Fruit fly (Drosophila melanogaster): ENCODE measurements around the gene CadN.

Gene CadN

DNA sequence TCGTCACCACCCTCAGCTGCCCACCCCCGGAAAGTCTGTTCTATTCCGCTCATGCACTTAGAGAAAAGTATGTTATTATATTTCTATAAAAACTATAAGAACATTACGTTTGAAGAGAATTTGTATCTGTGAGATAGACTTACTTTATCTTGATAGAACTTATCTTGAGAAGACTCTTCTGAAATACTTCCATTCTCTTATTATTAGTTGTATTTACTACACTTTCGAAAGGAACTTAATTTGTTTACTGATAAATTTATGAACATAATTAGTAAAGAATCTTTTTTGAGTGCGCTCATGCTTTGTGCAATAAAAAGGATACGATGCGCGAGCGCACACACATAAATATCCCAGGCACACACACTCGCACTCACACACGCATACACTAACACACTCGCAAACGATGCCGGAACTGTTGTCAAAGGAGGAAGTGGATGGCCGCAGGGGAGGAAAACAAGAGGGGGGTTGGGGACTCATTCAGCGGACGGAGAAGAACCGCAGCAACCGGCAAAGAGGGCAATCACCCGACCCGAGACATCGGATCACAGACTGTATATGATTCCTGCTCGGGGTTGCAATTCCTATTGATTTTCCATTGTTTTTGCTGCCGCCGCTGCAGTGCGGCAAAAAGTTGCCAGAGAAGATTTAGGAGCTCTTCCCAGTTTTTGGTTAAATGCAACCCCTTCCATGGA lies 30.9 kb downstream of the CadN start (continued):
- no peak for TF ChIP-seq vri (GFP tag; optimal IDR thresholded peaks at IDR 0.05)
- peak; percentile 59 for TF ChIP-seq CG10631 (GFP tag; optimal IDR thresholded peaks at IDR 0.05)
- TF ChIP-seq net (GFP tag; optimal IDR thresholded peaks at IDR 0.05): peak; percentile 54
- no peak for TF ChIP-seq Eip93F (GFP tag; optimal IDR thresholded peaks at IDR 0.05)
- TF ChIP-seq CG7368 (GFP tag; optimal IDR thresholded peaks at IDR 0.05): no peak
- no peak for TF ChIP-seq fd85E (GFP tag; optimal IDR thresholded peaks at IDR 0.05)
- TF ChIP-seq Hr4 (GFP tag; optimal IDR thresholded peaks at IDR 0.05): peak; percentile 48
- TF ChIP-seq ss (GFP tag; optimal IDR thresholded peaks at IDR 0.05): peak; percentile 27 to 67
- peak; percentile 46 for TF ChIP-seq CG32006 (GFP tag; optimal IDR thresholded peaks at IDR 0.05)
- TF ChIP-seq CG8632 (GFP tag; optimal IDR thresholded peaks at IDR 0.05): peak; percentile 41
- peak; percentile 51 for TF ChIP-seq Smox (GFP tag; optimal IDR thresholded peaks at IDR 0.05)
- TF ChIP-seq fkh (GFP tag; optimal IDR thresholded peaks at IDR 0.05): no peak
- TF ChIP-seq CG6808 (GFP tag; optimal IDR thresholded peaks at IDR 0.05): peak; percentile 49
- peak; percentile 53 for TF ChIP-seq Eip75B (GFP tag; optimal IDR thresholded peaks at IDR 0.05)
- TF ChIP-seq Eip78C (GFP tag): peak; percentile 89
- TF ChIP-seq salr (GFP tag; optimal IDR thresholded peaks at IDR 0.05): peak in 1 of 2 experiments; percentile 69
- no peak for TF ChIP-seq CG11294 (GFP tag; IDR thresholded peaks at IDR 0.05)
- peak; percentile 65 for TF ChIP-seq Ets96B (tag; optimal IDR thresholded peaks at IDR 0.05)
- peak; percentile 39 for TF ChIP-seq acj6 (GFP tag; optimal IDR thresholded peaks at IDR 0.05)
- peak; percentile 38 for TF ChIP-seq lz (GFP tag; optimal IDR thresholded peaks at IDR 0.05)
- peak; percentile 21 for TF ChIP-seq fd59A (GFP tag; optimal IDR thresholded peaks at IDR 0.05)

DNA sequence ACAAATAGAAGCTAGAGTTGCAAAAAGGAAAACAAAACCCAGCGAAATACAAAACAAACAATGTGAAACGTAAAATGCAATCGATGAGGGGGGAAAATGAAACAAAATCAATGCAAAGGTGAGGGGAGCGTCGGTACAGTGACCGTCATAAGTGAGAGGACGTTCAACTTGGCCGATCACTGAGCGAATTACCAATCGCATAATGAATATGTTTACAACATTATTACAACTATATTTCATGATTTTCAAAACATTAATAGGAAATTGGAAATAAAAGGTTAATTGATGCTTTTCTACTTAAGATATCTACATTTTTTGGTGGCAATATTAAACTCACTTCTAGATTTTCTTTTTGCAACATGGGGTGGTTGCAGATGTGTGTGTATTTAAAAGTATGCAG lies 32.7 kb downstream of the CadN start:
- TF ChIP-seq Hr4 (GFP tag; optimal IDR thresholded peaks at IDR 0.05) (no peak), Lpt (GFP tag; optimal IDR thresholded peaks at IDR 0.05) (peak; percentile 40), CG3919 (GFP tag; optimal IDR thresholded peaks at IDR 0.05) (no peak), CG6808 (GFP tag; optimal IDR thresholded peaks at IDR 0.05) (peak; percentile 47), CG3032 (tag; optimal IDR thresholded peaks at IDR 0.05) (peak; percentile 51), Sox15 (GFP tag; optimal IDR thresholded peaks at IDR 0.05) (no peak), Met (GFP tag; optimal IDR thresholded peaks at IDR 0.05) (peak; percentile 47), OdsH (GFP tag; optimal IDR thresholded peaks at IDR 0.05) (peak; percentile 10), svp (GFP tag) (peak; percentile 30), CG6276 (GFP tag; optimal IDR thresholded peaks at IDR 0.05) (peak; percentile 12), CG31627 (GFP tag; optimal IDR thresholded peaks at IDR 0.05) (no peak), fd85E (GFP tag; optimal IDR thresholded peaks at IDR 0.05) (no peak), vri (GFP tag; optimal IDR thresholded peaks at IDR 0.05) (no peak), CG7368 (GFP tag; optimal IDR thresholded peaks at IDR 0.05) (peak; percentile 32), lz (GFP tag; optimal IDR thresholded peaks at IDR 0.05) (peak; percentile 11), esn (GFP tag; optimal IDR thresholded peaks at IDR 0.05) (peak; percentile 49), ss (GFP tag; optimal IDR thresholded peaks at IDR 0.05) (peak in 1 of 2 experiments; percentile 31), spab (GFP tag; optimal IDR thresholded peaks at IDR 0.05) (peak; percentile 48), Hr39 (GFP tag; optimal IDR thresholded peaks at IDR 0.05) (no peak), fkh (GFP tag; optimal IDR thresholded peaks at IDR 0.05) (no peak), CG6792 (GFP tag; optimal IDR thresholded peaks at IDR 0.05) (peak; percentile 20), Eip75B (GFP tag; optimal IDR thresholded peaks at IDR 0.05) (peak; percentile 56), CG15336 (GFP tag; IDR thresholded peaks at IDR 0.05) (0 out of 2 replicates have a peak, but pooled peaks have one; percentile 12), acj6 (GFP tag; optimal IDR thresholded peaks at IDR 0.05) (peak; percentile 37), CG11762 (GFP tag; optimal IDR thresholded peaks at IDR 0.05; ENCODE audit: insufficient read depth) (no peak), CG6163 (GFP tag; IDR thresholded peaks at IDR 0.05) (peak; percentile 50; the same call in 2 of the 3 replicates), eg (GFP tag; IDR thresholded peaks at IDR 0.05) (no peak), pdm3 (GFP tag; optimal IDR thresholded peaks at IDR 0.05) (peak; percentile 55), Eip78C (GFP tag) (peak; percentile 51), CG32006 (GFP tag; optimal IDR thresholded peaks at IDR 0.05) (peak; percentile 48), CG1621 (tag; optimal IDR thresholded peaks at IDR 0.05) (peak; percentile 6), CG10669 (GFP tag; optimal IDR thresholded peaks at IDR 0.05) (peak; percentile 53)

Data from whole organism, prepupa.